Fruit fly (Drosophila melanogaster) whole organism, embryonic: ENCODE data around the gene Fas2.

Experiments used
- CG8290 ChIP-seq, 3 experiments: fragments of 200-800 bp; sonication (Bioruptor generic); optimal IDR thresholded peaks; 2 replicates each; lab custom pipeline; 2016 to 2019; ENCODE audit warnings: missing biosample characterization in 3 of 3, missing genetic modification characterization in 3 of 3, mild to moderate bottlenecking in 2 of 3, moderate library complexity in 1 of 3
- Dbx ChIP-seq: fragments of 200-800 bp; sonication (Bioruptor generic); IDR thresholded peaks from 3 replicates; pipeline ENCODE4 v1.3.6; 2022; ENCODE audit warnings: missing biosample characterization, missing genetic modification characterization
- phol ChIP-seq: fragments of 200-800 bp; sonication (Bioruptor generic); optimal IDR thresholded peaks from 3 replicates; lab custom pipeline; 2018; ENCODE audit warnings: missing biosample characterization, mild to moderate bottlenecking, missing genetic modification characterization, moderate library complexity
- salm ChIP-seq: fragments of 200-800 bp; sonication (Bioruptor generic); optimal IDR thresholded peaks from 2 replicates; lab custom pipeline; 2018; ENCODE audit warnings: missing biosample characterization, mild to moderate bottlenecking, missing genetic modification characterization

dm6 chrX:4203713-4204447 is 2.0 kb downstream of the Fas2 start:
- TF ChIP-seq Dbx (GFP tag; lab: Robert Waterston, UW) (no peak), CG8290 (GFP tag; optimal IDR thresholded peaks at IDR 0.05; lab: Kevin White, UChicago) (no peak), CG8290 (tag; optimal IDR thresholded peaks at IDR 0.05; lab: Kevin White, UChicago) (no peak), salm (no peak), phol (no peak)
